Fruit fly (Drosophila melanogaster) whole organism, prepupa: ENCODE measurements around the gene GstD6.

Experiments used
- Blimp-1 ChIP-seq: fragments of 200-800 bp; sonication (Bioruptor generic); optimal IDR thresholded peaks from 3 replicates; lab custom pipeline; 2017; ENCODE audit warnings: missing biosample characterization, missing genetic modification characterization, mild to moderate bottlenecking, moderate library complexity, missing genetic modification reagents
- CG10631 ChIP-seq: fragments of 200-800 bp; sonication (Bioruptor generic); optimal IDR thresholded peaks from 2 replicates; lab custom pipeline; 2016; ENCODE audit warnings: missing biosample characterization, missing genetic modification characterization
- CG10669 ChIP-seq: fragments of 200-800 bp; sonication (Bioruptor generic); optimal IDR thresholded peaks from 3 replicates; lab custom pipeline; 2018; ENCODE audit warnings: missing biosample characterization, mild to moderate bottlenecking, missing genetic modification characterization, moderate library complexity
- CG11762 ChIP-seq: fragments of 200-800 bp; sonication (Bioruptor generic); optimal IDR thresholded peaks from 3 replicates; lab custom pipeline; 2016; ENCODE audit warnings: missing biosample characterization, missing genetic modification characterization; ENCODE audit not compliant: insufficient read depth
- CG31627 ChIP-seq: fragments of 200-800 bp; sonication (Bioruptor generic); optimal IDR thresholded peaks from 3 replicates; lab custom pipeline; 2016; ENCODE audit warnings: missing biosample characterization, missing genetic modification characterization
- CG34406 ChIP-seq: fragments of 200-800 bp; sonication (Bioruptor generic); optimal IDR thresholded peaks from 3 replicates; lab custom pipeline; 2016; ENCODE audit warnings: missing biosample characterization, missing genetic modification characterization
- CG3919 ChIP-seq: fragments of 200-800 bp; sonication (Bioruptor generic); optimal IDR thresholded peaks from 3 replicates; lab custom pipeline; 2016; ENCODE audit warnings: missing biosample characterization, missing genetic modification characterization
- CG4318 ChIP-seq: fragments of 200-800 bp; sonication (Bioruptor generic); optimal IDR thresholded peaks from 3 replicates; lab custom pipeline; 2017; ENCODE audit warnings: missing biosample characterization, mild to moderate bottlenecking, missing genetic modification characterization
- CG6163 ChIP-seq: fragments of 200-800 bp; sonication (Bioruptor generic); IDR thresholded peaks from 3 replicates; pipeline ENCODE4 v1.3.6; 2022; ENCODE audit warnings: missing biosample characterization, missing genetic modification characterization
- CG6854 ChIP-seq: fragments of 200-800 bp; sonication (Bioruptor generic); optimal IDR thresholded peaks from 2 replicates; lab custom pipeline; 2017; ENCODE audit warnings: missing biosample characterization, mild to moderate bottlenecking, missing genetic modification characterization
- CG8119 ChIP-seq: fragments of 200-800 bp; sonication (Bioruptor generic); IDR thresholded peaks from 3 replicates; pipeline ENCODE4 v1.3.6; 2022; ENCODE audit warnings: missing biosample characterization, missing genetic modification characterization
- Eip75B ChIP-seq: fragments of 200-800 bp; sonication (Bioruptor generic); optimal IDR thresholded peaks from 3 replicates; lab custom pipeline; 2016; ENCODE audit warnings: missing biosample characterization, missing genetic modification characterization
- Eip78C ChIP-seq: fragments of 200-800 bp; sonication (Bioruptor generic); peaks from one replicate; lab custom pipeline; 2016; ENCODE audit warnings: missing biosample characterization, missing genetic modification characterization
- Eip93F ChIP-seq: fragments of 200-800 bp; sonication (Bioruptor generic); optimal IDR thresholded peaks from 2 replicates; lab custom pipeline; 2016; ENCODE audit warnings: missing biosample characterization, mild to moderate bottlenecking, missing genetic modification characterization
- Ets21C ChIP-seq: fragments of 200-800 bp; sonication (Bioruptor generic); optimal IDR thresholded peaks from 3 replicates; lab custom pipeline; 2016; ENCODE audit warnings: missing biosample characterization, missing genetic modification characterization
- Ets96B ChIP-seq: fragments of 200-800 bp; optimal IDR thresholded peaks from 2 replicates; lab custom pipeline; 2019; ENCODE audit warnings: missing biosample characterization, mild to moderate bottlenecking, missing genetic modification characterization, moderate library complexity
- Hr38 ChIP-seq: sonication (Bioruptor generic); optimal IDR thresholded peaks from 2 replicates; lab custom pipeline; 2016; ENCODE audit warnings: missing biosample characterization, missing genetic modification characterization
- Hr39 ChIP-seq: fragments of 200-800 bp; sonication (Bioruptor generic); optimal IDR thresholded peaks from 2 replicates; lab custom pipeline; 2016; ENCODE audit warnings: missing biosample characterization, missing genetic modification characterization
- Hr4 ChIP-seq: fragments of 200-800 bp; sonication (Bioruptor generic); optimal IDR thresholded peaks from 3 replicates; lab custom pipeline; 2016; ENCODE audit warnings: missing biosample characterization, missing genetic modification characterization
- Lpt ChIP-seq: fragments of 200-800 bp; sonication (Bioruptor generic); optimal IDR thresholded peaks from 3 replicates; lab custom pipeline; 2016; ENCODE audit warnings: missing biosample characterization, missing genetic modification characterization
- Met ChIP-seq: fragments of 200-800 bp; sonication (Bioruptor generic); optimal IDR thresholded peaks from 3 replicates; lab custom pipeline; 2016; ENCODE audit warnings: missing biosample characterization, missing genetic modification characterization
- Smox ChIP-seq: fragments of 200-800 bp; sonication (Bioruptor generic); optimal IDR thresholded peaks from 3 replicates; lab custom pipeline; 2016; ENCODE audit warnings: missing biosample characterization, missing genetic modification characterization
- Sox102F ChIP-seq: fragments of 200-800 bp; sonication (Bioruptor generic); optimal IDR thresholded peaks from 2 replicates; lab custom pipeline; 2016; ENCODE audit warnings: missing biosample characterization, mild to moderate bottlenecking, missing genetic modification characterization
- Sox14 ChIP-seq: fragments of 200-800 bp; sonication (Bioruptor generic); optimal IDR thresholded peaks from 3 replicates; lab custom pipeline; 2016; ENCODE audit warnings: missing biosample characterization, missing genetic modification characterization
- Sox15 ChIP-seq: fragments of 200-800 bp; sonication (Bioruptor generic); optimal IDR thresholded peaks from 3 replicates; lab custom pipeline; 2016; ENCODE audit warnings: missing biosample characterization, missing genetic modification characterization
- acj6 ChIP-seq: fragments of 200-800 bp; sonication (Bioruptor generic); optimal IDR thresholded peaks from 3 replicates; lab custom pipeline; 2016; ENCODE audit warnings: missing biosample characterization, missing genetic modification characterization
- cyc ChIP-seq: fragments of 200-800 bp; sonication (Bioruptor generic); optimal IDR thresholded peaks from 3 replicates; lab custom pipeline; 2016; ENCODE audit warnings: missing biosample characterization, missing genetic modification characterization
- dsx ChIP-seq: fragments of 200-800 bp; optimal IDR thresholded peaks from 3 replicates; lab custom pipeline; 2019; ENCODE audit warnings: missing biosample characterization, mild to moderate bottlenecking, missing genetic modification characterization, moderate library complexity; ENCODE audit not compliant: poor library complexity, severe bottlenecking
- fd59A ChIP-seq: fragments of 200-800 bp; sonication (Bioruptor generic); optimal IDR thresholded peaks from 2 replicates; lab custom pipeline; 2017; ENCODE audit warnings: missing biosample characterization, mild to moderate bottlenecking, missing genetic modification characterization, missing genetic modification reagents
- fd85E ChIP-seq: fragments of 200-800 bp; sonication (Bioruptor generic); optimal IDR thresholded peaks from 3 replicates; lab custom pipeline; 2016; ENCODE audit warnings: missing biosample characterization, missing genetic modification characterization
- fkh ChIP-seq: fragments of 200-800 bp; sonication (Bioruptor generic); optimal IDR thresholded peaks from 3 replicates; lab custom pipeline; 2017; ENCODE audit warnings: missing biosample characterization, mild to moderate bottlenecking, missing genetic modification characterization, moderate library complexity
- salr ChIP-seq, 2 experiments: fragments of 200-800 bp; sonication (Bioruptor generic); optimal IDR thresholded peaks; 3 replicates each; lab custom pipeline; 2016 to 2018; ENCODE audit warnings: missing biosample characterization in 2 of 2, missing genetic modification characterization in 2 of 2, mild to moderate bottlenecking in 1 of 2
- ss ChIP-seq, 2 experiments: fragments of 200-800 bp; sonication (Bioruptor generic); optimal IDR thresholded peaks; 2 replicates in 1 of 2; 3 replicates in 1 of 2; lab custom pipeline; 2017 to 2018; ENCODE audit warnings: mild to moderate bottlenecking in 2 of 2, missing biosample characterization in 2 of 2, missing genetic modification characterization in 2 of 2, moderate library complexity in 1 of 2
- topi ChIP-seq: fragments of 200-800 bp; sonication (Bioruptor generic); optimal IDR thresholded peaks from 3 replicates; lab custom pipeline; 2016; ENCODE audit warnings: missing biosample characterization, missing genetic modification characterization
- vri ChIP-seq: fragments of 200-800 bp; sonication (Bioruptor generic); optimal IDR thresholded peaks from 3 replicates; lab custom pipeline; 2016; ENCODE audit warnings: missing biosample characterization, mild to moderate bottlenecking, missing genetic modification characterization

Gene GstD6

dm6 chr3R:12402935-12403334, 26.0 kb downstream of the GstD6 start (continued):
- TF ChIP-seq acj6 (peak; percentile 93), CG31627 (GFP tag; lab: Kevin White, UChicago) (peak; percentile 96), salr (GFP tag; optimal IDR thresholded peaks at IDR 0.05; lab: Kevin White, UChicago) (peak in 1 of 2 experiments; percentile 94), Lpt (peak; percentile 81), Eip78C (GFP tag; lab: Kevin White, UChicago) (peak; percentile 99), fkh (GFP tag; lab: Kevin White, UChicago) (peak; percentile 73), fd85E (GFP tag; lab: Kevin White, UChicago) (peak; percentile 97), CG3919 (GFP tag; lab: Kevin White, UChicago) (peak; percentile 100), Ets21C (GFP tag; lab: Kevin White, UChicago) (peak; percentile 92), dsx (GFP tag; lab: Kevin White, UChicago) (peak; percentile 98), Sox102F (peak; percentile 98), ss (GFP tag; optimal IDR thresholded peaks at IDR 0.05; lab: Kevin White, UChicago) (peak; percentile 97 to 98), CG4318 (GFP tag; lab: Kevin White, UChicago) (peak; percentile 88), CG34406 (GFP tag; lab: Kevin White, UChicago) (peak; percentile 97), CG6163 (GFP tag; lab: Robert Waterston, UW) (peak; percentile 100), cyc (GFP tag; lab: Kevin White, UChicago) (peak; percentile 99), Eip75B (GFP tag; lab: Kevin White, UChicago) (peak; percentile 95), Sox14 (GFP tag; lab: Kevin White, UChicago) (peak; percentile 96), Hr39 (GFP tag; lab: Kevin White, UChicago) (peak; percentile 94), CG10631 (GFP tag; lab: Kevin White, UChicago) (peak; percentile 91), Met (GFP tag; lab: Kevin White, UChicago) (peak; percentile 97), Smox (peak; percentile 96), vri (peak; percentile 95), Sox15 (GFP tag; lab: Kevin White, UChicago) (peak; percentile 90)

- TF ChIP-seq CG6854 (no peak), Eip93F (GFP tag; lab: Kevin White, UChicago) (peak; percentile 26), Hr38 (GFP tag; lab: Kevin White, UChicago) (no peak), vri (peak; percentile 18)
- TF ChIP-seq, all 60 proteins: peak for 2
Measured at dm6 chr3R:12405134-12405533, 28.2 kb downstream of the GstD6 start.

dm6 chr3R:12405928-12406234, 29.0 kb downstream of the GstD6 start, which contains the start of gene Cyp9f2:
TSS of gene Cyp9f2 (minus strand) at chr3R:12406028.
- TF ChIP-seq CG11762 (GFP tag; lab: Kevin White, UChicago) = no peak
- TF ChIP-seq fd59A (GFP tag; lab: Kevin White, UChicago) = no peak
- TF ChIP-seq topi = no peak
- no peak for TF ChIP-seq vri
- no peak for TF ChIP-seq CG10631 (GFP tag; lab: Kevin White, UChicago)
- TF ChIP-seq Hr39 (GFP tag; lab: Kevin White, UChicago) = no peak
- TF ChIP-seq Hr4 = no peak
- TF ChIP-seq CG3919 (GFP tag; lab: Kevin White, UChicago) = no peak
- no peak for TF ChIP-seq CG8119
- no peak for TF ChIP-seq Lpt
- no peak for TF ChIP-seq Sox15 (GFP tag; lab: Kevin White, UChicago)
- no peak for TF ChIP-seq Blimp-1 (GFP tag; lab: Kevin White, UChicago)
- no peak for TF ChIP-seq fkh (GFP tag; lab: Kevin White, UChicago)
- TF ChIP-seq CG34406 (GFP tag; lab: Kevin White, UChicago) = no peak
- TF ChIP-seq fd85E (GFP tag; lab: Kevin White, UChicago) = no peak
- no peak for TF ChIP-seq CG4318 (GFP tag; lab: Kevin White, UChicago)
- no peak for TF ChIP-seq Ets96B
- no peak for TF ChIP-seq CG10669 (GFP tag; lab: Kevin White, UChicago)
- no peak for TF ChIP-seq Met (GFP tag; lab: Kevin White, UChicago)
